Worm (Caenorhabditis elegans): Measurements from ENCODE around the gene C56C10.6.

ce11 chrII:6535957-6536424 is 45.1 kb downstream of the C56C10.6 start, which contains the start of gene utp-20:
- no peak for TF ChIP-seq ztf-11 (tag; optimal IDR thresholded peaks at IDR 0.05)
- TF ChIP-seq unc-62 (GFP tag; optimal IDR thresholded peaks at IDR 0.05), result no peak
- TF ChIP-seq lsy-2 (tag; optimal IDR thresholded peaks at IDR 0.05), result peak; percentile 69 to 82
- no peak for TF ChIP-seq snpc-4 (tag; optimal IDR thresholded peaks at IDR 0.05)
- no peak for TF ChIP-seq tlp-1 (tag; optimal IDR thresholded peaks at IDR 0.05)
- TF ChIP-seq snu-23 (GFP tag; optimal IDR thresholded peaks at IDR 0.05), result peak; percentile 67
